Worm (Caenorhabditis elegans) whole organism, young adult: ENCODE data around the gene F59A7.2.

Experiments
- akir-1 ChIP-seq: fragments of 200-800 bp; sonication (Bioruptor generic); optimal IDR thresholded peaks from 2 replicates; lab custom pipeline; 2018; ENCODE audit warnings: mild to moderate bottlenecking, missing genetic modification characterization, moderate library complexity, missing compliant biosample characterization
- bed-2 ChIP-seq: fragments of 200-800 bp; sonication (Bioruptor generic); IDR thresholded peaks from 2 replicates; pipeline ENCODE4 v1.3.6; 2022; ENCODE audit warnings: missing genetic modification reagents, missing genetic modification characterization, missing compliant biosample characterization
- ceh-40 ChIP-seq: fragments of 200-800 bp; sonication (Bioruptor generic); IDR thresholded peaks from 2 replicates; pipeline ENCODE4 v1.3.6; 2022; ENCODE audit warnings: missing genetic modification characterization, missing compliant biosample characterization
- lin-26 ChIP-seq: fragments of 200-800 bp; sonication (Bioruptor generic); IDR thresholded peaks from 2 replicates; pipeline ENCODE4 v1.3.6; 2022; ENCODE audit warnings: missing genetic modification reagents, missing genetic modification characterization, missing compliant biosample characterization
- nfya-1 ChIP-seq: sonication (generic microtip); optimal IDR thresholded peaks from 2 replicates; lab custom pipeline; 2017; ENCODE audit warnings: antibody characterized with exemption, missing compliant biosample characterization, missing genetic modification characterization, borderline replicate concordance; ENCODE audit not compliant: insufficient read depth
- snpc-4 ChIP-seq, 5 experiments: fragments of 150-350 bp in 1 of 5; sonication (generic microtip) in 4 of 5; optimal IDR thresholded peaks; 2 replicates each; lab custom pipeline; 2014 to 2018; ENCODE audit warnings: missing genetic modification characterization in 5 of 5, missing biosample characterization in 3 of 5, antibody characterized with exemption in 2 of 5, mild to moderate bottlenecking in 2 of 5, missing compliant biosample characterization in 2 of 5, missing genotype in 2 of 5, moderate library complexity in 2 of 5, missing genetic modification reagents in 1 of 5
- unc-62 ChIP-seq: fragments of 150-350 bp; optimal IDR thresholded peaks from 2 replicates; lab custom pipeline; 2014; ENCODE audit warnings: missing biosample characterization, missing genetic modification reagents, missing genetic modification characterization
- ztf-3 ChIP-seq: fragments of 200-800 bp; sonication (Bioruptor generic); optimal IDR thresholded peaks from 2 replicates; lab custom pipeline; 2018; ENCODE audit warnings: mild to moderate bottlenecking, missing genetic modification characterization, missing compliant biosample characterization

DNA sequence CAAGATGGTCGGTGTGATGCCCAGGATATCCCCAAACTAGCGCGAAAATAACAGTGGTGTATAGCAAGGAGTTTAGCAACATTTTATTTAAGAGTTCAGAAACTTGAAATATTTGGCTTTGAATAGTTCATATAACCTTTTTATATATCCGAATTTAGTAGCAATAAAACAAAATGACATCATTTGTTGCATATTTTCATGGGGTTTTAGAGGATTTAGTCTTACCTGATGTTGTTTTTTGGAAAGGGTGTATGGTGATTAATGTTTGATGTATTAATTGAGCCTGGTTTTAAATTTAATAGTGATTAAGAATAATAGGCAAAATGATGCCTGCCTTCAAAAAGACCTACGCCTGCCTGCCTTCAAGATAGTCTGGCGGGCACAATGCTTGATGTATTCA lies at the start of gene F59A7.2:
- TF ChIP-seq ceh-40 (no peak), bed-2 (GFP tag; lab: Robert Waterston, UW) (no peak), akir-1 (GFP tag; lab: Kevin White, UChicago) (no peak), lin-26 (GFP tag; lab: Robert Waterston, UW) (no peak), nfya-1 (tag; lab: Kevin White, UChicago) (no peak), unc-62 (GFP tag; lab: Kevin White, UChicago) (no peak), ztf-3 (GFP tag; lab: Kevin White, UChicago) (no peak), snpc-4 (GFP tag; optimal IDR thresholded peaks at IDR 0.05; lab: Kevin White, UChicago) (no peak), snpc-4 (tag; optimal IDR thresholded peaks at IDR 0.05; lab: Kevin White, UChicago) (no peak)
